Fruit fly (Drosophila melanogaster) whole organism, embryonic: ENCODE data around the gene Cyt-c1L.

Experiments
- CG13624 ChIP-seq: fragments of 200-800 bp; sonication (Bioruptor generic); optimal IDR thresholded peaks from 2 replicates; lab custom pipeline; 2016; ENCODE audit warnings: missing biosample characterization, missing genetic modification characterization
- CG3281 ChIP-seq: fragments of 200-800 bp; sonication (Bioruptor generic); optimal IDR thresholded peaks from 3 replicates; lab custom pipeline; 2017; ENCODE audit warnings: missing biosample characterization, mild to moderate bottlenecking, missing genetic modification characterization
- Dek ChIP-seq: fragments of 200-800 bp; sonication (Bioruptor generic); optimal IDR thresholded peaks from 3 replicates; lab custom pipeline; 2019; ENCODE audit warnings: missing biosample characterization, mild to moderate bottlenecking, missing genetic modification characterization, moderate library complexity
- Fer2 ChIP-seq: fragments of 200-800 bp; sonication (Bioruptor generic); optimal IDR thresholded peaks from 2 replicates; lab custom pipeline; 2018; ENCODE audit warnings: missing biosample characterization, mild to moderate bottlenecking, missing genetic modification characterization, moderate library complexity
- HLH3B ChIP-seq: fragments of 200-800 bp; sonication (Bioruptor generic); IDR thresholded peaks from 2 replicates; pipeline ENCODE4 v1.3.6; 2022; ENCODE audit warnings: missing biosample characterization, missing genetic modification characterization
- Mrtf ChIP-seq: fragments of 200-800 bp; sonication (Bioruptor generic); IDR thresholded peaks from 3 replicates; pipeline ENCODE4 v1.3.6; 2022; ENCODE audit warnings: missing biosample characterization, missing genetic modification characterization
- ara ChIP-seq: fragments of 200-800 bp; sonication (Bioruptor generic); IDR thresholded peaks from 2 replicates; pipeline ENCODE4 v1.3.6; 2022; ENCODE audit warnings: missing biosample characterization, missing genetic modification characterization
- kni ChIP-seq: fragments of 200-800 bp; sonication (Bioruptor generic); optimal IDR thresholded peaks from 3 replicates; lab custom pipeline; 2017; ENCODE audit warnings: mild to moderate bottlenecking, missing biosample characterization, missing genetic modification reagents, missing genetic modification characterization
- tgo ChIP-seq: fragments of 200-800 bp; sonication (Bioruptor generic); IDR thresholded peaks from 3 replicates; pipeline ENCODE4 v1.3.6; 2022; ENCODE audit warnings: missing biosample characterization, missing genetic modification characterization
- tna ChIP-seq: fragments of 200-800 bp; sonication (Bioruptor generic); IDR thresholded peaks from 2 replicates; pipeline ENCODE4 v1.3.6; 2022; ENCODE audit warnings: missing biosample characterization, missing genetic modification characterization; ENCODE audit not compliant: partially characterized antibody

- TF ChIP-seq Mrtf (GFP tag; lab: Robert Waterston, UW) (no peak), ara (GFP tag; lab: Robert Waterston, UW) (no peak), kni (GFP tag; lab: Kevin White, UChicago) (no peak), Dek (tag; lab: Kevin White, UChicago) (no peak), Fer2 (no peak), HLH3B (GFP tag; lab: Robert Waterston, UW) (no peak), CG13624 (GFP tag; lab: Kevin White, UChicago) (no peak), CG3281 (GFP tag; lab: Kevin White, UChicago) (no peak), tna (GFP tag; lab: Robert Waterston, UW) (no peak), tgo (GFP tag; lab: Robert Waterston, UW) (no peak)
These were observed 9.5 kb upstream of the Cyt-c1L start for dm6 chr3R:29213416-29213815.
